Worm (Caenorhabditis elegans) whole organism, L2 larva: ENCODE measurements around the gene F44G4.1.
A peak's percentile ranks its signal among the peaks of the same experiment; 100 is the strongest.

ENCODE experiments used
- C34F6.9 ChIP-seq: fragments of 150-350 bp; optimal IDR thresholded peaks from 2 replicates; lab custom pipeline; 2014; ENCODE audit warnings: missing biosample characterization, missing genetic modification characterization
- F13H6.1 ChIP-seq: sonication (generic microtip); optimal IDR thresholded peaks from 2 replicates; lab custom pipeline; 2016; ENCODE audit warnings: missing genetic modification characterization, missing compliant biosample characterization
- R02D3.7 ChIP-seq: fragments of 150-350 bp; optimal IDR thresholded peaks from 2 replicates; lab custom pipeline; 2014; ENCODE audit warnings: missing biosample characterization, missing genetic modification characterization
- Y55F3AM.14 ChIP-seq: fragments of 200-800 bp; sonication (Bioruptor generic); optimal IDR thresholded peaks from 2 replicates; lab custom pipeline; 2018; ENCODE audit warnings: mild to moderate bottlenecking, missing genetic modification characterization, missing compliant biosample characterization
- ZK546.5 ChIP-seq: sonication (generic microtip); optimal IDR thresholded peaks from 2 replicates; lab custom pipeline; 2017; ENCODE audit warnings: missing biosample characterization, missing genetic modification characterization
- aly-2 ChIP-seq: fragments of 150-350 bp; optimal IDR thresholded peaks from 2 replicates; lab custom pipeline; 2014; ENCODE audit warnings: missing biosample characterization, missing genetic modification characterization
- ama-1 ChIP-seq: fragments of 150-350 bp; optimal IDR thresholded peaks from 2 replicates; lab custom pipeline; 2018; ENCODE audit warnings: inconsistent platforms
- blmp-1 ChIP-seq: sonication (generic microtip); optimal IDR thresholded peaks from 2 replicates; lab custom pipeline; 2017; ENCODE audit warnings: missing genetic modification characterization, mild to moderate bottlenecking, missing compliant biosample characterization, antibody characterized with exemption, moderate library complexity; ENCODE audit not compliant: insufficient read depth
- ceh-16 ChIP-seq: fragments of 150-350 bp; optimal IDR thresholded peaks from 2 replicates; lab custom pipeline; 2014; ENCODE audit warnings: missing biosample characterization, missing genetic modification characterization
- ceh-82 ChIP-seq: fragments of 150-350 bp; optimal IDR thresholded peaks from 2 replicates; lab custom pipeline; 2014; ENCODE audit warnings: missing biosample characterization, missing genetic modification characterization
- elt-1 ChIP-seq: fragments of 150-350 bp; optimal IDR thresholded peaks from 2 replicates; lab custom pipeline; 2014; ENCODE audit warnings: missing biosample characterization, missing genetic modification characterization
- elt-3 ChIP-seq: sonication (generic microtip); optimal IDR thresholded peaks from 2 replicates; lab custom pipeline; 2017; ENCODE audit warnings: missing biosample characterization, missing genetic modification characterization
- fos-1 ChIP-seq: fragments of 150-350 bp; optimal IDR thresholded peaks from 2 replicates; lab custom pipeline; 2014; ENCODE audit warnings: missing biosample characterization, missing genetic modification characterization
- gmeb-1 ChIP-seq: fragments of 150-350 bp; optimal IDR thresholded peaks from 2 replicates; lab custom pipeline; 2014; ENCODE audit warnings: missing biosample characterization, missing genetic modification characterization
- lin-13 ChIP-seq: fragments of 150-350 bp; optimal IDR thresholded peaks from 2 replicates; lab custom pipeline; 2014; ENCODE audit warnings: missing biosample characterization, missing genetic modification reagents, missing genetic modification characterization
- lin-39 ChIP-seq: fragments of 150-350 bp; optimal IDR thresholded peaks from 2 replicates; lab custom pipeline; 2014; ENCODE audit warnings: missing biosample characterization, missing genetic modification reagents, missing genetic modification characterization
- lsy-2 ChIP-seq, 2 experiments: fragments of 150-350 bp in 1 of 2; sonication (generic microtip) in 1 of 2; optimal IDR thresholded peaks; 2 replicates each; lab custom pipeline; 2014 to 2017; ENCODE audit warnings: missing biosample characterization in 2 of 2, missing genetic modification characterization in 2 of 2
- mbf-1 ChIP-seq: sonication (generic microtip); optimal IDR thresholded peaks from 2 replicates; lab custom pipeline; 2017; ENCODE audit warnings: missing biosample characterization, missing genetic modification characterization
- nhr-10 ChIP-seq: sonication (generic microtip); optimal IDR thresholded peaks from 2 replicates; lab custom pipeline; 2017; ENCODE audit warnings: missing biosample characterization, missing genetic modification characterization
- nhr-11 ChIP-seq: fragments of 150-350 bp; optimal IDR thresholded peaks from 2 replicates; lab custom pipeline; 2014; ENCODE audit warnings: missing biosample characterization, missing genetic modification characterization
- nhr-12 ChIP-seq: fragments of 150-350 bp; optimal IDR thresholded peaks from 2 replicates; lab custom pipeline; 2014; ENCODE audit warnings: missing biosample characterization, missing genetic modification characterization
- nhr-129 ChIP-seq: fragments of 150-350 bp; optimal IDR thresholded peaks from 2 replicates; lab custom pipeline; 2014; ENCODE audit warnings: missing biosample characterization, missing genetic modification characterization
- nhr-237 ChIP-seq: fragments of 150-350 bp; optimal IDR thresholded peaks from 2 replicates; lab custom pipeline; 2014; ENCODE audit warnings: missing biosample characterization, missing genetic modification characterization
- nhr-6 ChIP-seq: fragments of 150-350 bp; optimal IDR thresholded peaks from 2 replicates; lab custom pipeline; 2014; ENCODE audit warnings: missing biosample characterization, missing genetic modification characterization
- peb-1 ChIP-seq: fragments of 150-350 bp; optimal IDR thresholded peaks from 2 replicates; lab custom pipeline; 2014; ENCODE audit warnings: missing biosample characterization, missing genetic modification characterization
- skn-1 ChIP-seq: sonication (generic microtip); optimal IDR thresholded peaks from 2 replicates; lab custom pipeline; 2017; ENCODE audit warnings: missing biosample characterization, missing genetic modification characterization
- sma-3 ChIP-seq: sonication (generic microtip); optimal IDR thresholded peaks from 2 replicates; lab custom pipeline; 2016; ENCODE audit warnings: missing genetic modification reagents, missing genetic modification characterization, missing compliant biosample characterization
- sma-9 ChIP-seq, 2 experiments: fragments of 150-350 bp in 1 of 2; sonication (generic microtip) in 1 of 2; optimal IDR thresholded peaks; 2 replicates each; lab custom pipeline; 2014 to 2016; ENCODE audit warnings: missing genetic modification characterization in 2 of 2, mild to moderate bottlenecking in 1 of 2, missing biosample characterization in 1 of 2, missing compliant biosample characterization in 1 of 2, missing genetic modification reagents in 1 of 2, moderate library complexity in 1 of 2
- snpc-4 ChIP-seq: fragments of 150-350 bp; optimal IDR thresholded peaks from 2 replicates; lab custom pipeline; 2014; ENCODE audit warnings: missing biosample characterization, missing genetic modification characterization
- unc-55 ChIP-seq: fragments of 150-350 bp; sonication (generic microtip); optimal IDR thresholded peaks from 3 replicates; lab custom pipeline; 2014; ENCODE audit warnings: missing biosample characterization, missing genetic modification reagents, missing genetic modification characterization
- unc-62 ChIP-seq: fragments of 150-350 bp; optimal IDR thresholded peaks from 2 replicates; lab custom pipeline; 2014; ENCODE audit warnings: missing biosample characterization, missing genetic modification reagents, missing genetic modification characterization
- zag-1 ChIP-seq: fragments of 150-350 bp; optimal IDR thresholded peaks from 2 replicates; lab custom pipeline; 2014; ENCODE audit warnings: missing biosample characterization, missing genetic modification characterization
- ztf-11 ChIP-seq: sonication (generic microtip); optimal IDR thresholded peaks from 2 replicates; lab custom pipeline; 2017; ENCODE audit warnings: missing biosample characterization, missing genetic modification characterization

The F44G4.1 gene

DNA sequence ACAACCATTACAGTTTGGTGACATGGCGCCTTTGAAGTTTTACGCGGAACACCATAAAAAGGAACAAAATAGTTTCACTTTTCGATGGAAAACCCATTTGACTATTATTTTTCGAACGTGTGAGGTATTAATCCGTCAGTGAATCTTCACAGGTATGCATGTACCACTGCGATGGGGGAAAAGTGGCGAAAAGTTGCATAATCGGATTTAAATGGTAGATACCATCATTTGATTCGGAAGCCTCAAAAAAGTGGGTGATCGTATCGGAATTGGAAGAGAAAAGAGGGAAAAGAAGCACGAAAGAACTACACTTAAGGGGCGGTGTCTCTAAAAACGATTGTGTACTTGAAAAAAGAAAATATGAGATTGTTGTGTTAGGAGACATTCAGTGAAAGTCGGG, 40.7 kb upstream of the F44G4.1 start:
- no peak for TF ChIP-seq elt-3 (tag; lab: Kevin White, UChicago)
- TF ChIP-seq blmp-1 (tag; lab: Kevin White, UChicago) = no peak
- TF ChIP-seq elt-1 = peak; percentile 22
- TF ChIP-seq skn-1 (tag; lab: Kevin White, UChicago) = no peak

DNA sequence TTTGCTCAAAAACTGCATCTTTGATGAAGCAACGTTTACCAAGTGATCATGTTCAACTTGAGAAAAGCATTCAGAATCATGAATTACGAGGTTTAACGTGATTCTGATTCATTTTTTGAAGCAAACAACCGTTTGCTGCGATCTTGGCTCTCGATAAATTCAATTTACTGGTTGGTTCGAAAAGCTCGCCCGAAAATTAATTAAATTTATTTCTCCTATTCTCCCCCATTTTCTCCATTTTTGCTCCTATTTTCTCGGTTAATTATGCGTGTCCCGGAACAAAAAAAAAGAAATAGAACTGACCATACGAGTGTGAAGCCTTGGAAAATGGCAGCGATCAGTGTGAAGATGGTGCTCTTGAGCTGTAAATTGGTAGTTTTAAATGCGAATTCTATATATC, 37.5 kb upstream of the F44G4.1 start:
- TF ChIP-seq nhr-6 (tag; lab: Kevin White, UChicago) (no peak), snpc-4 (tag; lab: Kevin White, UChicago) (no peak), ztf-11 (tag; lab: Kevin White, UChicago) (no peak), sma-9 (GFP tag; optimal IDR thresholded peaks at IDR 0.05; lab: Kevin White, UChicago) (no peak), sma-9 (tag; optimal IDR thresholded peaks at IDR 0.05; lab: Kevin White, UChicago) (no peak), unc-55 (GFP tag; lab: Kevin White, UChicago) (no peak), gmeb-1 (tag; lab: Kevin White, UChicago) (no peak), elt-3 (tag; lab: Kevin White, UChicago) (no peak), nhr-11 (tag; lab: Kevin White, UChicago) (no peak), aly-2 (no peak), ceh-16 (tag; lab: Kevin White, UChicago) (no peak), lin-13 (no peak), sma-3 (GFP tag; lab: Kevin White, UChicago) (no peak)

DNA sequence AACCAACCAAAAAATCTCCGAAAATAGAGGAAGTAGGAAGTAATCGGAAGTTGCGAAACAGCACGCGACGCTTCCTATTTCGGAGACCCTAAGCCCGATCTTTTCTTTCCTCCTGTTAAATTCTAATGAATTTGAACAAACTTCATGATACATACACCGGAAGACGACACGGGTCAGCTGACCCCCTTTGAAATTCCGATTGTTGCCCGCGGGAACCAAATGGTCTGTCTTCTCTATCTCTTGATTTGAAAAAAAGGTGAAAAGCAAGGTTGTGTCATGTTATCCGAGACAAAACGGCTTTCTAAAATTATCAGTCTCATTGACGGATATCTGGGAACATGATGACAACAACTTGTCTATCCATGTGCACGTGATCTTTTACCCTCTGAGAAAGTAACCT, 35.4 kb upstream of the F44G4.1 start:
- TF ChIP-seq nhr-129 = peak; percentile 77
- TF ChIP-seq nhr-10 = no peak
- TF ChIP-seq C34F6.9 = peak; percentile 22
- TF ChIP-seq R02D3.7 (tag; lab: Kevin White, UChicago) = no peak
- no peak for TF ChIP-seq unc-55 (GFP tag; lab: Kevin White, UChicago)
- no peak for TF ChIP-seq nhr-12 (tag; lab: Kevin White, UChicago)
- TF ChIP-seq ceh-16 (tag; lab: Kevin White, UChicago) = no peak
- TF ChIP-seq lsy-2 (tag; optimal IDR thresholded peaks at IDR 0.05; lab: Kevin White, UChicago) = peak in 1 of 2 experiments; percentile 20
- TF ChIP-seq sma-9 (GFP tag; optimal IDR thresholded peaks at IDR 0.05; lab: Kevin White, UChicago) = peak; percentile 61
- TF ChIP-seq sma-9 (tag; optimal IDR thresholded peaks at IDR 0.05; lab: Kevin White, UChicago) = no peak
- no peak for TF ChIP-seq lin-13
- TF ChIP-seq ama-1 (lab: Kevin White, UChicago) = peak; percentile 4
- peak; percentile 65 for TF ChIP-seq F13H6.1 (tag; lab: Kevin White, UChicago)
- TF ChIP-seq lin-39 = no peak

DNA sequence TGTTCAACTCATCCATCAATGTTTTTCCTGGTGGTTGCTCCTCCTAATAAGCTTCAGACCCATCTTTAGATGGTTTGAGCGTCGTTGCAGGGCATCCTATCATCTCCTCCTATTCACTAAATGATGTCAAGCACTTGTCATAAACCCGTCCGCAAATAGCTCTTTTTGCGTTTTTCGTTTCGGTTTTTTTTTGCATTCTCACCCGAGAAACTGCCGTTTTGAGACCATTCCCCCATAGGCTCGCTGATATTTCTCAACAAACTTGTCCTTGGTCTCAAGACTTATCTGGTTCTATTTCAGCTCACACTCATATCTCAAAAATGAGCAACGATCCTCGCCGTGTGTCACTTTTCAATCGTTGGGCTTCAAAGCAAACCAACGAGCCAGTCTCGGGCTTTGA, 34.0 kb upstream of the F44G4.1 start, which contains the start of gene cal-2:
cal-2 (plus strand) TSS at position 301 of the 400 bp plus-strand sequence.
- TF ChIP-seq blmp-1 (tag; lab: Kevin White, UChicago) (no peak), nhr-12 (tag; lab: Kevin White, UChicago) (no peak), skn-1 (tag; lab: Kevin White, UChicago) (no peak), ama-1 (lab: Kevin White, UChicago) (no peak), aly-2 (no peak), Y55F3AM.14 (GFP tag; lab: Kevin White, UChicago) (no peak), unc-62 (GFP tag; lab: Kevin White, UChicago) (no peak), lsy-2 (tag; optimal IDR thresholded peaks at IDR 0.05; lab: Kevin White, UChicago) (no peak), ZK546.5 (no peak), nhr-237 (no peak), zag-1 (no peak), peb-1 (tag; lab: Kevin White, UChicago) (no peak), fos-1 (tag; lab: Kevin White, UChicago) (no peak), nhr-11 (tag; lab: Kevin White, UChicago) (no peak)

DNA sequence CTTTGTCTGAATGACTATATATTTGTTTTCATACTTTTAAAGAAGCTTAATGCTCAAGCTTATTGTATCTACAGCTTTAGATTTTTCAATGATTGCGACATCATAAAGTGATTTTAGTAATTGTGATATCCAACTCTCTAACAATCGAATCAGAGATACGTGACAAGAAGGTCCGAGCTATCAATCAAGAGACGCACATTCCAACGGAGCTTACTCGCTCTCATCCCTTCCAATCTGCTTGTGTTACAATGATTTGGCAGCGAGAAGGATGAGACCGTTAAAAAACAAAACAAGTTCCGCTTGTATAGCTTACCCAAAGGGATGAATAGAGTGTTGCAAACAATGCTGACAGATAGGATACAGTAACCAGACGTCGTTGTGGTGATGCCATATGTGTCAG, 33.0 kb upstream of the F44G4.1 start:
- no peak for TF ChIP-seq aly-2
- TF ChIP-seq ama-1 (lab: Kevin White, UChicago) = peak; percentile 9
- TF ChIP-seq nhr-129 = peak; percentile 73
- TF ChIP-seq mbf-1 (tag; lab: Kevin White, UChicago) = no peak
- TF ChIP-seq ceh-82 = no peak
- TF ChIP-seq sma-9 (GFP tag; optimal IDR thresholded peaks at IDR 0.05; lab: Kevin White, UChicago) = peak; percentile 12
- no peak for TF ChIP-seq sma-9 (tag; optimal IDR thresholded peaks at IDR 0.05; lab: Kevin White, UChicago)
